Fruit fly (Drosophila melanogaster): ENCODE measurements around the gene nes.
A peak's percentile ranks its signal among the peaks of the same experiment; 100 is the strongest.

The nes gene

DNA sequence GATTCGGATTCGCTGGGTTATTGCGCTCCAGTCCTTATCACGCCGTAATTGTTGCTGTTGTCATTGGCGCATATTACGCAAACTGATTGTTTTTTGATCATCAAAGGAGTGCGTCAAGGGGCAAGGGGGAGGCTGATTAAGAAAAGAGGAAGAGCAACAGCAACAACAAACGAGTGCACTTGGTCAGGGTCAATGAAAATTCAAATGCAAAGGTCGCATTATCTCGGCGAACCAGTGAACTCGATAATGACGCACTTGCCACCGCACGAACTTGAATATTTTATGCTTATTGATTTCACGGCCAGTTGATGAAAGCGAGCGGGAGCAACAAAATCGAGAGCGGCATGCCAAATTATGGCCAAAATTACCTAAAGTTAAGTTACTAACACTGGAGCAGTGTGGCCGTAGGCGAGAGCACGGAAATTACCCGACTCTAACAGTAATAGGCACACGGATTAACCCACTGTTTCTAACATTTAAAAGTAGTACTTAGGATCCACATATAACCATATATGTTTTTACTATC lies at the start of gene nes (continued):
- TF ChIP-seq CG12071 (GFP tag; optimal IDR thresholded peaks at IDR 0.05), result no peak
- TF ChIP-seq GATAe (GFP tag; conservative IDR thresholded peaks at IDR 0.05), result no peak
- TF ChIP-seq CG13424 (tag; optimal IDR thresholded peaks at IDR 0.05), result no peak
- no peak for TF ChIP-seq Hsf (GFP tag; optimal IDR thresholded peaks at IDR 0.05)
- no peak for TF ChIP-seq Neu2 (GFP tag; optimal IDR thresholded peaks at IDR 0.05; ENCODE audit: borderline replicate concordance)
- no peak for TF ChIP-seq CG9876 (GFP tag; optimal IDR thresholded peaks at IDR 0.05)
- no peak for TF ChIP-seq CG15011 (GFP tag; optimal IDR thresholded peaks at IDR 0.05)
- TF ChIP-seq cad (GFP tag; optimal IDR thresholded peaks at IDR 0.05), result no peak
- peak; percentile 71 for TF ChIP-seq gfzf (GFP tag; optimal IDR thresholded peaks at IDR 0.05)
- no peak for TF ChIP-seq al (GFP tag; IDR thresholded peaks at IDR 0.05)
- TF ChIP-seq YL-1 (GFP tag; optimal IDR thresholded peaks at IDR 0.05), result peak; percentile 7
- no peak for TF ChIP-seq gro (GFP tag; optimal IDR thresholded peaks at IDR 0.05)
- TF ChIP-seq sim (GFP tag; IDR thresholded peaks at IDR 0.05), result no peak
- TF ChIP-seq CG18476 (GFP tag; optimal IDR thresholded peaks at IDR 0.05), result no peak
- no peak for TF ChIP-seq Sry-δ (GFP tag; optimal IDR thresholded peaks at IDR 0.05)
- no peak for TF ChIP-seq CG18619 (GFP tag; optimal IDR thresholded peaks at IDR 0.05)
- no peak for TF ChIP-seq chif (GFP tag; optimal IDR thresholded peaks at IDR 0.05)
- TF ChIP-seq Hr39 (optimal IDR thresholded peaks at IDR 0.05), result no peak
- no peak for TF ChIP-seq grau (tag; optimal IDR thresholded peaks at IDR 0.05)
- TF ChIP-seq CG42726 (GFP tag; IDR thresholded peaks at IDR 0.05; ENCODE audit: partially characterized antibody), result no peak
- TF ChIP-seq nau (GFP tag; optimal IDR thresholded peaks at IDR 0.05), result no peak
- no peak for TF ChIP-seq az2 (GFP tag; optimal IDR thresholded peaks at IDR 0.05)
- TF ChIP-seq tup (GFP tag; optimal IDR thresholded peaks at IDR 0.05), result no peak
- no peak for TF ChIP-seq tna (GFP tag; IDR thresholded peaks at IDR 0.05; ENCODE audit: partially characterized antibody)
- no peak for TF ChIP-seq chn (GFP tag; optimal IDR thresholded peaks at IDR 0.05)
- TF ChIP-seq ash1 (GFP tag; optimal IDR thresholded peaks at IDR 0.05), result no peak
- no peak for TF ChIP-seq tin (GFP tag; optimal IDR thresholded peaks at IDR 0.05)
- peak; percentile 74 for TF ChIP-seq CG4360 (GFP tag; IDR thresholded peaks at IDR 0.05)
- no peak for TF ChIP-seq disco-r (GFP tag; optimal IDR thresholded peaks at IDR 0.05)
- no peak for TF ChIP-seq CG15479 (GFP tag; optimal IDR thresholded peaks at IDR 0.05)
- no peak for TF ChIP-seq Stat92E (GFP tag; optimal IDR thresholded peaks at IDR 0.05)
- TF ChIP-seq CG8478 (optimal IDR thresholded peaks at IDR 0.05), result no peak
- TF ChIP-seq Mad (GFP tag; optimal IDR thresholded peaks at IDR 0.05), result no peak
- TF ChIP-seq ind (GFP tag; optimal IDR thresholded peaks at IDR 0.05), result peak; percentile 21
- TF ChIP-seq CG32532 (GFP tag; IDR thresholded peaks at IDR 0.05), result peak; percentile 49; the same call in 1 of the 2 replicates
- no peak for TF ChIP-seq Mrtf (GFP tag; IDR thresholded peaks at IDR 0.05)
- TF ChIP-seq ftz-f1 (GFP tag; optimal IDR thresholded peaks at IDR 0.05), result peak; percentile 84
- no peak for TF ChIP-seq CG13123 (GFP tag; optimal IDR thresholded peaks at IDR 0.05)
- TF ChIP-seq row (GFP tag; IDR thresholded peaks at IDR 0.05), result peak; percentile 81
- TF ChIP-seq HmgZ (tag; optimal IDR thresholded peaks at IDR 0.05), result no peak
- TF ChIP-seq CG31224 (GFP tag; IDR thresholded peaks at IDR 0.05), result no peak
- TF ChIP-seq dysf (GFP tag; IDR thresholded peaks at IDR 0.05), result no peak
- 0 out of 3 replicates have a peak, but pooled peaks have one; percentile 9 for TF ChIP-seq Aef1 (GFP tag; IDR thresholded peaks at IDR 0.05)
- no peak for TF ChIP-seq CG7271 (tag; optimal IDR thresholded peaks at IDR 0.05)
- peak in 1 of 2 experiments; percentile 80 for TF ChIP-seq Hr78 (GFP tag; optimal IDR thresholded peaks at IDR 0.05)
- no peak for TF ChIP-seq Tbp (GFP tag; optimal IDR thresholded peaks at IDR 0.05)
- no peak for TF ChIP-seq CG16815 (GFP tag; optimal IDR thresholded peaks at IDR 0.05)
- no peak for TF ChIP-seq schlank (tag; optimal IDR thresholded peaks at IDR 0.05)
- no peak for TF ChIP-seq Side (GFP tag; optimal IDR thresholded peaks at IDR 0.05)
- no peak for TF ChIP-seq CG14860 (GFP tag; IDR thresholded peaks at IDR 0.05; ENCODE audit: partially characterized antibody)
- TF ChIP-seq CG9609 (GFP tag; optimal IDR thresholded peaks at IDR 0.05), result no peak
- TF ChIP-seq Dref (GFP tag; IDR thresholded peaks at IDR 0.05), result no peak

All from whole organism, embryonic.